Worm (Caenorhabditis elegans) whole organism, young adult: Measurements from ENCODE around the gene toh-1.
A peak's percentile ranks its signal among the peaks of the same experiment; 100 is the strongest.

ENCODE experiments used
- B0035.1 ChIP-seq: sonication (generic microtip); optimal IDR thresholded peaks from 2 replicates; lab custom pipeline; 2016; ENCODE audit warnings: missing genetic modification characterization, mild to moderate bottlenecking, missing compliant biosample characterization, missing genotype, missing genetic modification reagents
- C06A6.2 ChIP-seq: fragments of 200-800 bp; sonication (Bioruptor generic); conservative IDR thresholded peaks from 2 replicates; pipeline ENCODE4 v1.3.6; 2022; ENCODE audit warnings: missing genetic modification characterization, missing compliant biosample characterization
- D2030.7 ChIP-seq: fragments of 200-800 bp; sonication (Bioruptor generic); IDR thresholded peaks from 2 replicates; pipeline ENCODE4 v1.3.6; 2022; ENCODE audit warnings: missing genetic modification reagents, missing genetic modification characterization, missing compliant biosample characterization
- F22D6.2 ChIP-seq: sonication (generic microtip); optimal IDR thresholded peaks from 2 replicates; lab custom pipeline; 2016; ENCODE audit warnings: mild to moderate bottlenecking, missing genetic modification characterization, missing compliant biosample characterization
- F37B4.10 ChIP-seq: fragments of 200-800 bp; sonication (Bioruptor generic); IDR thresholded peaks from 2 replicates; pipeline ENCODE4 v1.3.6; 2022; ENCODE audit warnings: missing genetic modification characterization, missing compliant biosample characterization
- F49E8.2 ChIP-seq: sonication (generic microtip); optimal IDR thresholded peaks from 3 replicates; lab custom pipeline; 2017; ENCODE audit warnings: missing genetic modification characterization, mild to moderate bottlenecking, missing compliant biosample characterization, antibody characterized with exemption, moderate library complexity; ENCODE audit not compliant: insufficient read depth
- F57A8.1 ChIP-seq: fragments of 200-800 bp; sonication (Bioruptor generic); optimal IDR thresholded peaks from 2 replicates; lab custom pipeline; 2018; ENCODE audit warnings: mild to moderate bottlenecking, missing genetic modification characterization, moderate library complexity, missing compliant biosample characterization
- T26A5.8 ChIP-seq: sonication (generic microtip); optimal IDR thresholded peaks from 2 replicates; lab custom pipeline; 2016; ENCODE audit warnings: missing genetic modification characterization, missing compliant biosample characterization
- Y79H2A.3 ChIP-seq: fragments of 200-800 bp; sonication (Bioruptor generic); conservative IDR thresholded peaks from 2 replicates; pipeline ENCODE4 v1.3.6; 2022; ENCODE audit warnings: missing genetic modification reagents, missing genetic modification characterization, missing compliant biosample characterization
- ZK185.1 ChIP-seq: sonication (generic microtip); optimal IDR thresholded peaks from 2 replicates; lab custom pipeline; 2016; ENCODE audit warnings: mild to moderate bottlenecking, missing genetic modification characterization, missing compliant biosample characterization; ENCODE audit not compliant: poor library complexity, severe bottlenecking
- akir-1 ChIP-seq: fragments of 200-800 bp; sonication (Bioruptor generic); optimal IDR thresholded peaks from 2 replicates; lab custom pipeline; 2018; ENCODE audit warnings: mild to moderate bottlenecking, missing genetic modification characterization, moderate library complexity, missing compliant biosample characterization
- ama-1 ChIP-seq, 3 experiments: fragments of 150-350 bp in 1 of 3; sonication (generic microtip) in 2 of 3; optimal IDR thresholded peaks; 2 replicates each; lab custom pipeline; 2014 to 2018; ENCODE audit warnings: missing biosample characterization in 2 of 3, missing genetic modification characterization in 2 of 3, missing genetic modification reagents in 2 of 3
- aptf-2 ChIP-seq: fragments of 200-800 bp; sonication (Bioruptor generic); conservative IDR thresholded peaks from 2 replicates; pipeline ENCODE4 v1.3.6; 2022; ENCODE audit warnings: missing genetic modification reagents, missing genetic modification characterization, missing compliant biosample characterization
- bed-2 ChIP-seq: fragments of 200-800 bp; sonication (Bioruptor generic); IDR thresholded peaks from 2 replicates; pipeline ENCODE4 v1.3.6; 2022; ENCODE audit warnings: missing genetic modification reagents, missing genetic modification characterization, missing compliant biosample characterization
- ceh-40 ChIP-seq: fragments of 200-800 bp; sonication (Bioruptor generic); IDR thresholded peaks from 2 replicates; pipeline ENCODE4 v1.3.6; 2022; ENCODE audit warnings: missing genetic modification characterization, missing compliant biosample characterization
- ceh-58 ChIP-seq: fragments of 200-800 bp; sonication (Bioruptor generic); IDR thresholded peaks from 2 replicates; pipeline ENCODE4 v1.3.6; 2022; ENCODE audit warnings: missing genetic modification characterization, missing compliant biosample characterization
- chd-7 ChIP-seq: sonication (generic microtip); optimal IDR thresholded peaks from 2 replicates; lab custom pipeline; 2016; ENCODE audit warnings: mild to moderate bottlenecking, missing genetic modification characterization, moderate library complexity, missing compliant biosample characterization
- dox-1 ChIP-seq: fragments of 200-800 bp; sonication (Bioruptor generic); IDR thresholded peaks from 2 replicates; pipeline ENCODE4 v1.3.6; 2022; ENCODE audit warnings: missing genetic modification reagents, missing genetic modification characterization, missing compliant biosample characterization
- efl-1 ChIP-seq: fragments of 150-350 bp; optimal IDR thresholded peaks from 2 replicates; lab custom pipeline; 2014; ENCODE audit warnings: missing biosample characterization, missing genetic modification reagents, missing genetic modification characterization
- egrh-3 ChIP-seq: fragments of 200-800 bp; sonication (Bioruptor generic); IDR thresholded peaks from 2 replicates; pipeline ENCODE4 v1.3.6; 2022; ENCODE audit warnings: missing genetic modification reagents, missing genetic modification characterization, missing compliant biosample characterization
- fkh-3 ChIP-seq: sonication (generic microtip); optimal IDR thresholded peaks from 2 replicates; lab custom pipeline; 2016; ENCODE audit warnings: mild to moderate bottlenecking, missing genetic modification characterization, missing compliant biosample characterization
- hlh-26 ChIP-seq: fragments of 200-800 bp; sonication (Bioruptor generic); conservative IDR thresholded peaks from 2 replicates; pipeline ENCODE4 v1.3.6; 2022; ENCODE audit warnings: missing genetic modification reagents, missing genetic modification characterization, missing compliant biosample characterization
- lin-26 ChIP-seq: fragments of 200-800 bp; sonication (Bioruptor generic); IDR thresholded peaks from 2 replicates; pipeline ENCODE4 v1.3.6; 2022; ENCODE audit warnings: missing genetic modification reagents, missing genetic modification characterization, missing compliant biosample characterization
- lin-35 ChIP-seq, 3 experiments: fragments of 150-350 bp in 2 of 3; sonication (generic microtip) in 1 of 3; optimal IDR thresholded peaks; 2 replicates each; lab custom pipeline; 2014 to 2018; ENCODE audit warnings: missing biosample characterization in 3 of 3, missing genetic modification characterization in 3 of 3, missing genetic modification reagents in 3 of 3
- lin-40 ChIP-seq: sonication (generic microtip); optimal IDR thresholded peaks from 2 replicates; lab custom pipeline; 2016; ENCODE audit warnings: missing genetic modification characterization, mild to moderate bottlenecking, missing compliant biosample characterization, missing genotype, missing genetic modification reagents
- madf-10 ChIP-seq: sonication (generic microtip); optimal IDR thresholded peaks from 2 replicates; lab custom pipeline; 2016; ENCODE audit warnings: mild to moderate bottlenecking, missing genetic modification characterization, missing compliant biosample characterization
- madf-6 ChIP-seq: fragments of 200-800 bp; sonication (Bioruptor generic); IDR thresholded peaks from 2 replicates; pipeline ENCODE4 v1.3.6; 2022; ENCODE audit warnings: missing genetic modification reagents, missing genetic modification characterization, missing compliant biosample characterization
- nhr-179 ChIP-seq: sonication (generic microtip); optimal IDR thresholded peaks from 2 replicates; lab custom pipeline; 2016; ENCODE audit warnings: mild to moderate bottlenecking, missing genetic modification characterization, missing compliant biosample characterization
- nhr-80 ChIP-seq: sonication (generic microtip); optimal IDR thresholded peaks from 2 replicates; lab custom pipeline; 2016; ENCODE audit warnings: missing genetic modification characterization, missing compliant biosample characterization
- pha-4 ChIP-seq: fragments of 150-350 bp; sonication (generic microtip); optimal IDR thresholded peaks from 2 replicates; lab custom pipeline; 2014; ENCODE audit warnings: missing biosample characterization, missing genetic modification reagents, missing genetic modification characterization
- rcor-1 ChIP-seq: fragments of 200-800 bp; sonication (Bioruptor generic); IDR thresholded peaks from 2 replicates; pipeline ENCODE4 v1.3.6; 2022; ENCODE audit warnings: missing genetic modification reagents, missing genetic modification characterization, missing compliant biosample characterization
- snpc-1.3 ChIP-seq: sonication (generic microtip); optimal IDR thresholded peaks from 2 replicates; lab custom pipeline; 2017; ENCODE audit warnings: missing genetic modification characterization, mild to moderate bottlenecking, missing compliant biosample characterization, antibody characterized with exemption, moderate library complexity, missing genotype, missing genetic modification reagents; ENCODE audit not compliant: insufficient read depth
- snpc-4 ChIP-seq, 5 experiments: fragments of 150-350 bp in 1 of 5; sonication (generic microtip) in 4 of 5; optimal IDR thresholded peaks; 2 replicates each; lab custom pipeline; 2014 to 2018; ENCODE audit warnings: missing genetic modification characterization in 5 of 5, missing biosample characterization in 3 of 5, antibody characterized with exemption in 2 of 5, mild to moderate bottlenecking in 2 of 5, missing compliant biosample characterization in 2 of 5, missing genotype in 2 of 5, moderate library complexity in 2 of 5, missing genetic modification reagents in 1 of 5
- somi-1 ChIP-seq: fragments of 200-800 bp; sonication (Bioruptor generic); optimal IDR thresholded peaks from 2 replicates; lab custom pipeline; 2018; ENCODE audit warnings: mild to moderate bottlenecking, missing genetic modification characterization, missing compliant biosample characterization
- tbp1 ChIP-seq: fragments of 200-800 bp; sonication (Bioruptor generic); optimal IDR thresholded peaks from 2 replicates; lab custom pipeline; 2018; ENCODE audit warnings: mild to moderate bottlenecking, missing genetic modification characterization, missing compliant biosample characterization
- tbx-9 ChIP-seq: sonication (generic microtip); optimal IDR thresholded peaks from 2 replicates; lab custom pipeline; 2016; ENCODE audit warnings: borderline replicate concordance, missing genetic modification characterization, inconsistent platforms, missing compliant biosample characterization
- unc-62 ChIP-seq: fragments of 150-350 bp; optimal IDR thresholded peaks from 2 replicates; lab custom pipeline; 2014; ENCODE audit warnings: missing biosample characterization, missing genetic modification reagents, missing genetic modification characterization
- ztf-18 ChIP-seq: sonication (generic microtip); optimal IDR thresholded peaks from 2 replicates; lab custom pipeline; 2016; ENCODE audit warnings: missing genotype, mild to moderate bottlenecking, missing genetic modification characterization, missing compliant biosample characterization
- ztf-25 ChIP-seq: fragments of 200-800 bp; sonication (Bioruptor generic); IDR thresholded peaks from 2 replicates; pipeline ENCODE4 v1.3.6; 2022; ENCODE audit warnings: missing genetic modification reagents, missing genetic modification characterization, missing compliant biosample characterization
- ztf-26 ChIP-seq: sonication (generic microtip); optimal IDR thresholded peaks from 2 replicates; lab custom pipeline; 2017; ENCODE audit warnings: missing genetic modification characterization, missing compliant biosample characterization
- ztf-28 ChIP-seq: fragments of 200-800 bp; sonication (Bioruptor generic); IDR thresholded peaks from 2 replicates; pipeline ENCODE4 v1.3.6; 2022; ENCODE audit warnings: missing genetic modification reagents, missing genetic modification characterization, missing compliant biosample characterization

toh-1 gene

ce11 chrIII:3801379-3801894, 7.4 kb downstream of the toh-1 start (continued):
- TF ChIP-seq ztf-25 (GFP tag; lab: Robert Waterston, UW) (no peak), nhr-80 (tag; lab: Kevin White, UChicago) (peak; percentile 72), bed-2 (GFP tag; lab: Robert Waterston, UW) (no peak), pha-4 (peak; percentile 82), akir-1 (GFP tag; lab: Kevin White, UChicago) (no peak), lin-40 (tag; lab: Kevin White, UChicago) (peak; percentile 95), ama-1 (optimal IDR thresholded peaks at IDR 0.05; lab: Kevin White, UChicago) (peak; percentile 73), ama-1 (GFP tag; optimal IDR thresholded peaks at IDR 0.05; lab: Kevin White, UChicago) (no peak), ZK185.1 (peak; percentile 88), ztf-18 (tag; lab: Kevin White, UChicago) (peak; percentile 43), Y79H2A.3 (GFP tag; lab: Robert Waterston, UW) (no peak), C06A6.2 (peak; percentile 86), madf-10 (tag; lab: Kevin White, UChicago) (peak; percentile 86), F49E8.2 (tag; lab: Kevin White, UChicago) (no peak), B0035.1 (tag; lab: Kevin White, UChicago) (peak; percentile 77), ztf-28 (GFP tag; lab: Robert Waterston, UW) (no peak), D2030.7 (no peak), ztf-26 (tag; lab: Kevin White, UChicago) (peak; percentile 94), F22D6.2 (tag; lab: Kevin White, UChicago) (peak; percentile 71), aptf-2 (GFP tag; lab: Robert Waterston, UW) (no peak), dox-1 (peak; percentile 79), snpc-1.3 (no peak), lin-35 (GFP tag; optimal IDR thresholded peaks at IDR 0.05; lab: Kevin White, UChicago) (peak in 2 of 3 experiments; percentile 22 to 88), ceh-40 (GFP tag; lab: Robert Waterston, UW) (no peak), chd-7 (tag; lab: Kevin White, UChicago) (peak; percentile 90), snpc-4 (GFP tag; optimal IDR thresholded peaks at IDR 0.05; lab: Kevin White, UChicago) (peak; percentile 25), snpc-4 (tag; optimal IDR thresholded peaks at IDR 0.05; lab: Kevin White, UChicago) (peak in 3 of 4 experiments; percentile 49 to 78 (median 64)), F37B4.10 (GFP tag; lab: Robert Waterston, UW) (no peak), unc-62 (GFP tag; lab: Kevin White, UChicago) (peak; percentile 83), somi-1 (GFP tag; lab: Kevin White, UChicago) (peak; percentile 98), tbp1 (GFP tag; lab: Kevin White, UChicago) (peak; percentile 53), tbx-9 (no peak), egrh-3 (GFP tag; lab: Robert Waterston, UW) (no peak), madf-6 (GFP tag; lab: Robert Waterston, UW) (peak; percentile 42; the same call in 1 of the 2 replicates), lin-26 (GFP tag; lab: Robert Waterston, UW) (peak; percentile 70; the same call in 1 of the 2 replicates), T26A5.8 (tag; lab: Kevin White, UChicago) (no peak), ceh-58 (GFP tag; lab: Robert Waterston, UW) (no peak), rcor-1 (GFP tag; lab: Robert Waterston, UW) (peak; percentile 42), fkh-3 (tag; lab: Kevin White, UChicago) (no peak), F57A8.1 (GFP tag; lab: Kevin White, UChicago) (no peak), efl-1 (GFP tag; lab: Kevin White, UChicago) (no peak), nhr-179 (tag; lab: Kevin White, UChicago) (no peak), hlh-26 (GFP tag; lab: Robert Waterston, UW) (no peak)
- TF ChIP-seq, all 124 proteins: peak for 59
